Fruit fly (Drosophila melanogaster): ENCODE results near the gene CG32079.

CG32079 gene

DNA sequence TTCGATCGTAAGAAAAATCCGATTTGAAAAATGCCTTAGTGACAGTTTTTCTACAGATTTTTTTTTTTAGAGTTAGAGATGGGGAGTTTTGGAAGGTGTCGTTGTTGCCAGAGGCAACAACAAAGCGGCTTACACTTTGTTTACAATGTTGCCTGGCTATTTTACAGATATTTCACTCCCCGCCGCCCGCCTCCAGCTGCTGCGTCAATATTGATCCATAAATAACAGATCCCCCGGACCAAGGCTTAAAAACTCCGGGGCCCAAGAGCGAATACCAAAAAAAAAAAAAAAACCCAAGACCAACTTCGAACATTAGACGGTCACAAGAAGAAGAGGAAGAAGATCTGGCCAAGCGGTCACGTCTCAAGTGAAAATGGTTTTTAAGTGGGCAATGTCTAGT lies 22.4 kb upstream of the CG32079 start:
- no peak for TF ChIP-seq ttk (optimal IDR thresholded peaks at IDR 0.05)
- TF ChIP-seq Sin3A (optimal IDR thresholded peaks at IDR 0.05): no peak
- no peak for TF ChIP-seq h (optimal IDR thresholded peaks at IDR 0.05)
- TF ChIP-seq insv (optimal IDR thresholded peaks at IDR 0.05): no peak
- no peak for TF ChIP-seq psq (optimal IDR thresholded peaks at IDR 0.05)
- TF ChIP-seq Myc (optimal IDR thresholded peaks at IDR 0.05): no peak

DNA sequence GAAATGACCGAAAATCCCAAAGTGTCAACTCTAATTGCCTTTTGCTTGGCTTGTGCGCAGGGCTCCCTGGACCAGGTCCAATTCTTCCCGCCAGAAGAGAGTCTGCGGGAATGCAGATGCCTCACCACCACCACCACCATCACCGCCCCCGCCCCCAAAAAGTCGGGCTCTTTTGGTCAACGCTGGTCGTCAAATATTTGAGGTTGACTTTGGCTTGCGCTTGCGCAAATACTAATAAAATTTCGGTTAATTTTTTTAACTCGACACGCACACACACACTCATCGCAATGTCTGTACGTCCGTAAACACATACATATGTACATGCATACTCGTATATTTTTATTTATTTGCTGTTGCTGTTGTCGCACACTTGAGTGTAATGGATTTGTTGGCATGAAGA lies 21.4 kb upstream of the CG32079 start:
- TF ChIP-seq psq (optimal IDR thresholded peaks at IDR 0.05) (no peak), Myc (optimal IDR thresholded peaks at IDR 0.05) (no peak), Sin3A (optimal IDR thresholded peaks at IDR 0.05) (no peak), ttk (optimal IDR thresholded peaks at IDR 0.05) (no peak), h (optimal IDR thresholded peaks at IDR 0.05) (no peak), insv (optimal IDR thresholded peaks at IDR 0.05) (no peak)

DNA sequence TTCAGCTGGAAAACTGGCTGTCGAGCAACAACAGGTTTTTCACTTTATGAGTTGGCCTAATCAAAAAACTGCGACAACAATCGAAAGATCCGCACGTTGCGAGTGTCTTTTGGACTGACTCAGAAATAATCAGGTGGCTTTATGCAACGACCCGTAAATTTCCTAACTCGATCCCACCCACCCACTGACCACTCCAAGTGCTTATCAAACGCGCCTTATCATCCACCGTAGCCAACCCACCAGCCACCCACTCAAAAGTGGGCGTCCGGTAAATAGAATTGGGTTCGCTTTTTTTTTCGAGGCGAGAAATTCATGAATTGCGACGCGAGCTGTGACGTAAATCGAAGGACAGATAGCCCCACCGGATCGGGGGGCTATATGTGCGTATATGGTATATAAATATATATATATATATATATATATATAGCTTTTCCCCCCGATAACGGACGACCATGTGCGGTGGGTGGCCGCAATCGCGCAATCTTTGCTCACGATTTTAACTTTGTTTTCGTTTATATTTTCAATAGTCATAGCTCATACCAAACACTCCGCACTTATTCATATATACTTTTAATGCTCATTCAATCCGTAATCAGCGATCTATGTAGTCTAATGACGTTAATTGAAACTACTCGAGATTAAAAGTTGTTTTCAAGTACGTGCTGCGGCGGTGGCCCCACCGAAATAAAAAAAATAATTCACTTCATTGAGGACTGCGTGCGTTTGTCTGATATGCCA lies 20.5 kb upstream of the CG32079 start:
- TF ChIP-seq psq (optimal IDR thresholded peaks at IDR 0.05) (no peak), h (optimal IDR thresholded peaks at IDR 0.05) (no peak), Sin3A (optimal IDR thresholded peaks at IDR 0.05) (no peak), Myc (optimal IDR thresholded peaks at IDR 0.05) (no peak), ttk (optimal IDR thresholded peaks at IDR 0.05) (no peak)

DNA sequence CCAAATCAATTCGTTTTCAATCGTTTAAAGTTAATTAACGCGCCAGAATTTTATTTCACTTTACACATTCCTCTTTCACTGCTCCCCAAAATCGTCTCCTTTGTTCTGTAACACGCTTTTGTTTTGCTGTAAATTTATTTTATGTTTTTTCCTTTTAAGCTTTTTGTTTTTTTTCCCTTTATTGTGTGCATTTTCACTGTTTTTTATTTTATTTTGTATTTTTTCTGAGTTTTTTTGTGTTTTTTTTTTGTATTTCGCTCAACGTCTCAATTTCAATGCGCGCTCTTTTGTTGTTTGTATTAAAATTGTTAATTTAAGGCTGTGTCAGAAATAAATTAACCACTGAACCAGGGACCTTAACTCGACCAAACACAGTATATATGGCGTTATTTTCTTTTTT lies 18.9 kb upstream of the CG32079 start:
- TF ChIP-seq Sin3A (optimal IDR thresholded peaks at IDR 0.05): no peak
- TF ChIP-seq ttk (optimal IDR thresholded peaks at IDR 0.05): no peak
- TF ChIP-seq insv (optimal IDR thresholded peaks at IDR 0.05): no peak
- no peak for TF ChIP-seq Myc (optimal IDR thresholded peaks at IDR 0.05)

DNA sequence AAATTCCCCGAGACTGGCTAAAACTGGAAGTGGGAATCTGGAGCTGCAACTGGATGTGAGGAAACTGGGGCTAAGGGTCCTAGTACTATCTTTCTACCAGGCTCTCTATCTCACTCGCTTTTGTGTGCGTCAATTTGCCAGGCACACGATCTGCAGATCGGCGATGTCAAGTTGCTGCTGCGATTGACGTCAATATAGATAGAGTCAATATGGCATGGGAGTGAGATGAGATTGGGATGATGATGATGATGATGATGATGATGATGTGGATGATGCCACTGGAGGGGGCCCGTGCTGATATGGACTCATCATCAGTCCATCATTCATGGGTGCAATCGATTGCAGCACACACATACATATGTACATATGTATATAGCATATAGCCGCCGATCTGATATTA lies 17.6 kb upstream of the CG32079 start:
- TF ChIP-seq ttk (optimal IDR thresholded peaks at IDR 0.05) (no peak), insv (optimal IDR thresholded peaks at IDR 0.05) (no peak), Sin3A (optimal IDR thresholded peaks at IDR 0.05) (no peak), h (optimal IDR thresholded peaks at IDR 0.05) (no peak), Myc (optimal IDR thresholded peaks at IDR 0.05) (no peak), psq (optimal IDR thresholded peaks at IDR 0.05) (no peak)

DNA sequence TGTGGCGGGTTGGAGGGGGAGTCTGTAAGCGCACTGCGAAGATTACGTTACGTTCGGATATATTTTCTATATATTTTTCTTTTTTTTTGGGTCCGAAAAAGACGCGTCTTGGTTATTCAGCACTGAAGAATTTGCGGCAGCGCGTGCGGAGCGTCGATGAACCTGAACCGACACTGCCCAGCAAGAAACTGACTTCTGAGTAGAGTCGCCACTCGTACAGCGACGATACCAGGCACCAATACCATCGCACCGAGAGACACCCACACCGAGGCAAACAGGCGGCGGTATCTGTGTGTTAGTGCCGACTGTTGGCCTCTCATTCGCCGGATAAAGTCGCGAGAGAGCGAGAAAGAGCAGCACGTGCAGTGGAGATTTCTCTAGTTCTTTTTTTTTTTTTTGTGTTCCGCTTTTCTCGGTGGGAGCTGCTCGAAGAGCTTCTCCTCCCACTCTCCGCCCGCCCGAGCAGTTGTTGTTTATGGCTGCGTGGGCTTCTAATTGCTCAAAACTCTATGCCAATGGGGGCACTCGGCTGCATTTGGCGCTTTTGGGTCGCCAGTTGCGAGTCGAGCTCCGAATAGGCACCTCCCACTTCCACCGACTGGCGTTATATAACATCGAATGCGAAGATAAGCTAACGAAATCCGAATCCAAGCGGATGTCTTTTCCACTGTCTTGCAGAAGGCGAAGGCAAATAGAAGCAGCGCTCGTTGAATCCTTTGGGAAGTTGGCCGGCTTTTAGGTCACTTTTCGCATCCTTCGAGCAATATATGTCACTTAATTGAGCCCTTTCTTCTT lies 16.2 kb upstream of the CG32079 start, which contains the start of gene klu:
Gene klu (minus strand): TSS at position 189 of the 795 bp plus-strand sequence.
- TF ChIP-seq h (optimal IDR thresholded peaks at IDR 0.05) (no peak), psq (optimal IDR thresholded peaks at IDR 0.05) (no peak), insv (optimal IDR thresholded peaks at IDR 0.05) (no peak), Sin3A (optimal IDR thresholded peaks at IDR 0.05) (no peak), Myc (optimal IDR thresholded peaks at IDR 0.05) (no peak), ttk (optimal IDR thresholded peaks at IDR 0.05) (no peak)

DNA sequence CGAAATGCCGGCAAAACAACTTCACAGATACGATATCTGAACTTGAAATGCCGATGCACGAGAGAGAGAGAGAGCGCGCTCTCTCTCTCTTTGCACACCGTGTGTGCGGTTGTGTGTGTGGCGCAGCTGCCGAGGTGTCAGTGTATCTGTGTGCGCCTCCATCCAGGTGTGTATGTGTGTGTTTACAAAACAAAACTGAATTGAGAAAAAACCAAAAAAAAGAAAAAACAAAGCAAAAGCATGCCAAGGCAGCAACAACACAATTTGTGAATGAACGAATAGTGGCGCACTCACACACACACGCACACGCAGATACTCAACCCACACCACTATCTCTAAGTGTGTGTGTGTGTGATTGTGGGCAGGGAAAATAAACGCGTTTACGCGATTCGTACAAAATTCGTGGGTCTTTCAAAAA lies 14.9 kb upstream of the CG32079 start:
- TF ChIP-seq ttk (optimal IDR thresholded peaks at IDR 0.05): no peak
- no peak for TF ChIP-seq Sin3A (optimal IDR thresholded peaks at IDR 0.05)
- no peak for TF ChIP-seq h (optimal IDR thresholded peaks at IDR 0.05)
- no peak for TF ChIP-seq insv (optimal IDR thresholded peaks at IDR 0.05)
- no peak for TF ChIP-seq Myc (optimal IDR thresholded peaks at IDR 0.05)
- no peak for TF ChIP-seq psq (optimal IDR thresholded peaks at IDR 0.05)

DNA sequence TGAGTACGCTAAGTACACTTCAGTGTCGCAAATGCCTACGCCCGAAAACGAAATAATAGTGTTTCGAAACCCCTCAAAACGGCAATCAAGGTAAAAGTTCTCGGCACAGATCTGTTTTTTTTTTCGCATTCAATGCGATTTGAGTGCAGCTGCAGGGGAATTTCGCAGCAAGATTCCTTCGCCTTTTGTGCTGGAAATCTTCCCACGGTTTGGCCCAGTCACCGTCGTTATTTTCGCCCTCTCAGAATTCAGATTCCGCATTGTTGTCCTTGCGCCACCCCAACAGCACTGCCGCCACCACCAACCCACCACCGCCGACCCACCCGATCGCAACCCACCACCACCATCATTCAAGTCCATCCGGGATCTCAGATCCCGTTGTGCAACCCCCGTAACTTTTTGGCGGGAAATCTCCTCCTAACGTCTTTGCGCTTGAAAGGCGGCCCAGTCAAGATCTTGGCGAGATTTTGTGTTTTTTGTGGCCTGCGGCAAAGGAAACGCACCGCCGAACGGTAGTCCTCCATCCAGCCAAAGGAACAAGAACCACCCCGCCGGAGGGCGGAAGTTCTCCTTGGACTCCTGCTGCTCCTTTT lies 13.7 kb upstream of the CG32079 start:
- TF ChIP-seq insv (optimal IDR thresholded peaks at IDR 0.05) (no peak), psq (optimal IDR thresholded peaks at IDR 0.05) (no peak), h (optimal IDR thresholded peaks at IDR 0.05) (no peak), Sin3A (optimal IDR thresholded peaks at IDR 0.05) (no peak), Myc (optimal IDR thresholded peaks at IDR 0.05) (no peak), ttk (optimal IDR thresholded peaks at IDR 0.05) (no peak)

DNA sequence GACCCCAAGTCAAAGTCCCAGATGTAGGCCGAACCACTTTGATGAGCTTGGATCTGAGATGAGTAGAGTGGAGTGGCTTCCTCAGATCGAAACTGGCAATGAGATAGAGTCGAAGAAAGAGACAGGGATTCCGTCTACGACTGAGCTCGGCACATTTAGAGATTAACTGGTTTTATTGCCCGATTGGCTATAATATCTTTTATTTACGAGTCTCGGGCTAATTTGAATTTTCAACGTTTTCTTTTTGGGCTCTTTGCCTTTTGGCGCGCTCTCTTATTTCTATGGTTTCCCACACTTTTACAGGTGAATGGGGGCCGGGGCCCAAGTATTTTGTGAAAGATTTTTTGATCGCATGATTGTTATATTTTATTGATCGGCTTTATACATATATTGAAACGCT lies 10.2 kb upstream of the CG32079 start:
- TF ChIP-seq insv (optimal IDR thresholded peaks at IDR 0.05): no peak
- TF ChIP-seq Myc (optimal IDR thresholded peaks at IDR 0.05): no peak
- TF ChIP-seq Sin3A (optimal IDR thresholded peaks at IDR 0.05): no peak
- TF ChIP-seq ttk (optimal IDR thresholded peaks at IDR 0.05): no peak
- TF ChIP-seq h (optimal IDR thresholded peaks at IDR 0.05): no peak
- no peak for TF ChIP-seq psq (optimal IDR thresholded peaks at IDR 0.05)

DNA sequence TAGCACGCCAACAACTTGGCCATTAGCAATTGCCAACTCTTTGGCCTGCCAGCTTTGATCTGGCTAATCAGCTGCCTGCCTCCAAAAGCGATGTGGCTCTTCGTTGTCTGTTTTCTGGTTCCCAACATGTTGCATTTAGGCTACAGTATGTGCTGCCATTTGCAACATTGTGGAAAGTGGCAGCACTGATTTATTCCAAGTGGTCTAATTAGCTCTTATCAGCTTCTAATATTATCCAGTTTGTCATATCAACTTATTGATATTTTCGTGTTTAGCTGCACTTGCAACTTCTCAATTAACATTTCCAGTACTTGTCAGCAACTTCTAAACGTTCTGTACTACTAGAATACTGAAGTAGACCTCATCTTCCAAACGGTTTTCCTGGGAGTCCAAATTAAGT lies 5.3 kb upstream of the CG32079 start:
- TF ChIP-seq Myc (optimal IDR thresholded peaks at IDR 0.05) (no peak), psq (optimal IDR thresholded peaks at IDR 0.05) (no peak), ttk (optimal IDR thresholded peaks at IDR 0.05) (no peak), insv (optimal IDR thresholded peaks at IDR 0.05) (no peak), h (optimal IDR thresholded peaks at IDR 0.05) (no peak), Sin3A (optimal IDR thresholded peaks at IDR 0.05) (no peak)

DNA sequence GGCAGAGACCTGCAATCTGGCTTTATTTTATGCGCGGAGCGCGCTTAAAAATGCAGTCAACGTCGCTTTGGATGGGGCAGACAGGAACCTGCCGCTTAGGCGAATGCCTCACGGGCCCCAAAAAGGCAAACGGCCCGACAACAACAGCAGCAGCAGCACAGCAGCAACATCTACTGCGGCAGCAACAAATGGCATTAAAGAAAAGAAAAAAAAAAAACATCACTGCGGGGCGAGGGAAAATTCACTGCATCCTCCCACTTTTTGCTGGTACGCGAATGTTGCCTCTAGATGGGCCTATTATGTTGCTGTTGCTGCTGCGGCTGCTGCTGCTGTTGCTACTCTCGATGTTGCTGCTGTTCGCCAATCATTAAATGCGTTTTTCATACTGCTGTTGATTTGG lies 3.4 kb upstream of the CG32079 start:
- TF ChIP-seq Sin3A (optimal IDR thresholded peaks at IDR 0.05) (no peak), h (optimal IDR thresholded peaks at IDR 0.05) (no peak), psq (optimal IDR thresholded peaks at IDR 0.05) (no peak), Myc (optimal IDR thresholded peaks at IDR 0.05) (no peak), insv (optimal IDR thresholded peaks at IDR 0.05) (no peak), ttk (optimal IDR thresholded peaks at IDR 0.05) (no peak)

DNA sequence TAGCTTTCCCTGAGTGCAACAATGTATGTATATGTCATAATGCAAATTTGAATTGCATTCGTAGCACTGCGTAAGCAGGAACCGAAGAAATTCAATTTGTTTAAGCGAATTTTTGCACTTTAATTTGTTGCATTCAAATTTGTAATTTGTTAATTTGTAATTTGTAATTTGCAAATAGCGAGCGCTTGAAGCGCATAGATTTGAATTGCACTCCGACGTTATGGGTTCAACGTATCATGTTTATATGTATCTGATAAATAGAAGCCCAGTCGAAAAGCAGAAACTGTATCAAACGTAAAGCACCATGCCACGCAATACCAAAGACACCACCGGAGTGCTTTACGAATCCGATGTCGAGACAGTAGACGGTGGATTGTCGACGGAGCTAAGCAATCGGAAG lies 2.1 kb upstream of the CG32079 start, which contains the start of gene Fad2:
Gene Fad2 (plus strand): TSS at position 301 of the 400 bp plus-strand sequence.
- no peak for TF ChIP-seq insv (optimal IDR thresholded peaks at IDR 0.05)
- TF ChIP-seq h (optimal IDR thresholded peaks at IDR 0.05): no peak
- TF ChIP-seq ttk (optimal IDR thresholded peaks at IDR 0.05): no peak
